Fruit fly (Drosophila melanogaster) whole organism, embryonic: ENCODE measurements around the gene CG13311.

ENCODE experiments used
- CG12299 ChIP-seq: fragments of 200-800 bp; sonication (Bioruptor generic); optimal IDR thresholded peaks from 2 replicates; lab custom pipeline; 2018; ENCODE audit warnings: missing biosample characterization, mild to moderate bottlenecking, missing genetic modification characterization
- CG13287 ChIP-seq: fragments of 200-800 bp; sonication (Bioruptor generic); IDR thresholded peaks from 2 replicates; pipeline ENCODE4 v1.3.6; 2022; ENCODE audit warnings: missing biosample characterization, missing genetic modification characterization; ENCODE audit not compliant: partially characterized antibody
- CG1603 ChIP-seq: fragments of 200-800 bp; sonication (Bioruptor generic); optimal IDR thresholded peaks from 2 replicates; lab custom pipeline; 2019; ENCODE audit warnings: missing biosample characterization, mild to moderate bottlenecking, missing genetic modification characterization, moderate library complexity
- CG17912 ChIP-seq: fragments of 200-800 bp; sonication (Bioruptor generic); optimal IDR thresholded peaks from 2 replicates; lab custom pipeline; 2018; ENCODE audit warnings: missing biosample characterization, mild to moderate bottlenecking, missing genetic modification characterization
- CG2120 ChIP-seq: fragments of 200-800 bp; sonication (Bioruptor generic); optimal IDR thresholded peaks from 3 replicates; lab custom pipeline; 2016; ENCODE audit warnings: missing biosample characterization, missing genetic modification characterization
- CG32532 ChIP-seq: fragments of 200-800 bp; sonication (Bioruptor generic); IDR thresholded peaks from 2 replicates; pipeline ENCODE4 v1.3.6; 2022; ENCODE audit warnings: missing biosample characterization, missing genetic modification characterization
- CG42726 ChIP-seq: fragments of 200-800 bp; sonication (Bioruptor generic); IDR thresholded peaks from 2 replicates; pipeline ENCODE4 v1.3.6; 2022; ENCODE audit warnings: missing biosample characterization, missing genetic modification characterization; ENCODE audit not compliant: partially characterized antibody
- CG4854 ChIP-seq: fragments of 200-800 bp; sonication (Bioruptor generic); optimal IDR thresholded peaks from 2 replicates; lab custom pipeline; 2016; ENCODE audit warnings: missing biosample characterization, missing genetic modification characterization, inconsistent platforms
- ERR ChIP-seq: fragments of 200-800 bp; sonication (Bioruptor generic); optimal IDR thresholded peaks from 2 replicates; lab custom pipeline; 2016; ENCODE audit warnings: missing biosample characterization, missing genetic modification characterization
- Elba2 ChIP-seq: fragments of 200-800 bp; sonication (Bioruptor generic); optimal IDR thresholded peaks from 3 replicates; lab custom pipeline; 2016; ENCODE audit warnings: missing biosample characterization, missing genetic modification characterization
- Fer2 ChIP-seq: fragments of 200-800 bp; sonication (Bioruptor generic); optimal IDR thresholded peaks from 2 replicates; lab custom pipeline; 2018; ENCODE audit warnings: missing biosample characterization, mild to moderate bottlenecking, missing genetic modification characterization, moderate library complexity
- Hr78 ChIP-seq, 2 experiments: fragments of 200-800 bp in 1 of 2; fragments of >200 bp in 1 of 2; sonication (Bioruptor generic) in 1 of 2; optimal IDR thresholded peaks; 2 replicates each; lab custom pipeline; 2017 to 2019; ENCODE audit warnings: missing biosample characterization in 2 of 2, missing genetic modification characterization in 2 of 2, mild to moderate bottlenecking in 1 of 2, moderate library complexity in 1 of 2
- Mad ChIP-seq: fragments of 200-800 bp; sonication (Bioruptor generic); optimal IDR thresholded peaks from 2 replicates; lab custom pipeline; 2016; ENCODE audit warnings: missing biosample characterization, missing genetic modification characterization
- Med ChIP-seq: fragments of 200-800 bp; sonication (Bioruptor generic); peaks from one replicate; lab custom pipeline; 2016; ENCODE audit warnings: missing biosample characterization, missing genetic modification characterization, mild to moderate bottlenecking, inconsistent platforms, moderate library complexity
- amos ChIP-seq: fragments of 200-800 bp; sonication (Bioruptor generic); IDR thresholded peaks from 2 replicates; pipeline ENCODE4 v1.3.6; 2022; ENCODE audit warnings: missing biosample characterization, missing genetic modification characterization; ENCODE audit not compliant: partially characterized antibody
- br ChIP-seq: fragments of >200 bp; optimal IDR thresholded peaks from 2 replicates; lab custom pipeline; 2017
- btn ChIP-seq: fragments of 200-800 bp; sonication (Bioruptor generic); optimal IDR thresholded peaks from 2 replicates; lab custom pipeline; 2016; ENCODE audit warnings: missing biosample characterization, missing genetic modification characterization
- chinmo ChIP-seq: fragments of 200-800 bp; sonication (Bioruptor generic); IDR thresholded peaks from 4 replicates; pipeline ENCODE4 v1.3.6; 2022; ENCODE audit warnings: missing biosample characterization, missing genetic modification characterization; ENCODE audit not compliant: partially characterized antibody
- corto ChIP-seq: fragments of 200-800 bp; sonication (Bioruptor generic); optimal IDR thresholded peaks from 2 replicates; lab custom pipeline; 2016; ENCODE audit warnings: missing biosample characterization, mild to moderate bottlenecking, missing genetic modification characterization, moderate library complexity
- danr ChIP-seq: fragments of 200-800 bp; sonication (Bioruptor generic); IDR thresholded peaks from 2 replicates; pipeline ENCODE4 v1.3.6; 2022; ENCODE audit warnings: missing biosample characterization, missing genetic modification characterization
- dimm ChIP-seq: fragments of 200-800 bp; sonication (Bioruptor generic); IDR thresholded peaks from 2 replicates; pipeline ENCODE4 v1.3.6; 2022; ENCODE audit warnings: missing biosample characterization, missing genetic modification characterization
- ewg ChIP-seq: fragments of 200-800 bp; sonication (Bioruptor generic); optimal IDR thresholded peaks from 3 replicates; lab custom pipeline; 2017; ENCODE audit warnings: mild to moderate bottlenecking, missing biosample characterization, missing genetic modification reagents, missing genetic modification characterization
- fd64A ChIP-seq: fragments of 200-800 bp; sonication (Bioruptor generic); optimal IDR thresholded peaks from 3 replicates; lab custom pipeline; 2018; ENCODE audit warnings: missing biosample characterization, mild to moderate bottlenecking, missing genetic modification characterization
- hb ChIP-seq: fragments of 200-800 bp; sonication (Bioruptor generic); IDR thresholded peaks from 3 replicates; pipeline ENCODE4 v1.3.6; 2022; ENCODE audit warnings: missing biosample characterization, missing genetic modification characterization; ENCODE audit not compliant: partially characterized antibody
- kah ChIP-seq: fragments of 200-800 bp; sonication (Bioruptor generic); optimal IDR thresholded peaks from 2 replicates; lab custom pipeline; 2018; ENCODE audit warnings: missing biosample characterization, mild to moderate bottlenecking, missing genetic modification characterization
- onecut ChIP-seq: fragments of 200-800 bp; sonication (Bioruptor generic); IDR thresholded peaks from 2 replicates; pipeline ENCODE4 v1.3.6; 2022; ENCODE audit warnings: missing biosample characterization, missing genetic modification characterization
- pros ChIP-seq: fragments of 200-800 bp; sonication (Bioruptor generic); optimal IDR thresholded peaks from 3 replicates; lab custom pipeline; 2019; ENCODE audit warnings: missing biosample characterization, mild to moderate bottlenecking, missing genetic modification characterization, moderate library complexity
- ranshi ChIP-seq: fragments of 200-800 bp; sonication (Bioruptor generic); IDR thresholded peaks from 2 replicates; pipeline ENCODE4 v1.3.6; 2022; ENCODE audit warnings: missing biosample characterization, missing genetic modification characterization
- row ChIP-seq: fragments of 200-800 bp; sonication (Bioruptor generic); IDR thresholded peaks from 3 replicates; pipeline ENCODE4 v1.3.6; 2022; ENCODE audit warnings: missing biosample characterization, missing genetic modification characterization
- sens ChIP-seq: fragments of 200-800 bp; sonication (Bioruptor generic); peaks from one replicate; lab custom pipeline; 2016; ENCODE audit warnings: missing biosample characterization, missing genetic modification characterization
- sens-2 ChIP-seq: fragments of 200-800 bp; sonication (Bioruptor generic); IDR thresholded peaks from 2 replicates; pipeline ENCODE4 v1.3.6; 2022; ENCODE audit warnings: missing biosample characterization, missing genetic modification characterization
- ssp ChIP-seq: fragments of 200-800 bp; sonication (Bioruptor generic); IDR thresholded peaks from 2 replicates; pipeline ENCODE4 v1.3.6; 2022; ENCODE audit warnings: missing biosample characterization, missing genetic modification characterization
- tio ChIP-seq: fragments of 200-800 bp; sonication (Bioruptor generic); optimal IDR thresholded peaks from 2 replicates; lab custom pipeline; 2017; ENCODE audit warnings: missing biosample characterization, missing genetic modification characterization, inconsistent platforms
- twi ChIP-seq: fragments of 200-800 bp; optimal IDR thresholded peaks from 2 replicates; lab custom pipeline; 2019; ENCODE audit warnings: missing biosample characterization, mild to moderate bottlenecking, missing genetic modification characterization, moderate library complexity
- zfh1 ChIP-seq: fragments of 200-800 bp; sonication (Bioruptor generic); IDR thresholded peaks from 3 replicates; pipeline ENCODE4 v1.3.6; 2022; ENCODE audit warnings: missing biosample characterization, missing genetic modification characterization

Gene CG13311

DNA sequence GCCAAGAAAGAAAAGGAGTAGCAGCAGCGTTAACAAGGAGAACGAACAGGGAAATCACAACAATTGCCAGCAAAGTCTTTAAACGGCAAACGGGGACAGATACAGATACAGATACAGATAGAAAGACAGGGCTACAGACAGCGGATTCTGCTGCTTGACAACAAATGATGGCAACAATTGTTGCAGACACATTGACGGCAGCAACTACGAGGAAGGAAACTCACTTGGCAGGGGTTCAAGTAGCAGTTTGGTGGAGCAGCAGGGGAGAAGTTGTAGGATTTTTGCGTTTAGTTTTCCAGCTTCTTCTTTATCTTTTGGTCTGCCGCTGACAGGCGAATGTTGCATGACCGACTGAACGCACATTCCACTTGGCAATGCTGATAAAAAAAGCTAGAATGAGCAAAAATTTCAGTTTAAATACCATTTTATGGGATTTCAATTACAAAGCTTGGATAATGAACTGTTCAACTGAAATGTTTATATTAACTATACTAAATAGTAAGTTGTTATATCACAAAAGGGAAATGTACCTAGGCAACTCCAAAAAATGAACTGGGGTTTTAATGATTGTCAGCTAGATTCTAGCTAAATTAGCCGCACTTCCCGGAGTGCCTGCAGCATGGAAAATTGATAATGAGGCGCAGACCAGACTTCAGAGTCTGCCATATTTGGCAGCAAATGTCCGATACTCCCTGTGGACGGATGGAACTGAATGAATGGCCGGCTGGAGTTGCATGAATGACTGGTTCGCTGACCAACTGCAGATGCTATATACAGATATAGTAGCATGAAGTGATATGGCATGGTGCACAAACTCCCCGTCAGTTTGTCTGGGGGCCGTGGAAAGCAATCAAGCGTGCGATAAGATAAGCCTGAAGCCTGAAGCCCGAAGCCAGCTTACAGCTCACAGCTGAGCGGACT is 49.1 kb upstream of the CG13311 start (continued):
- TF ChIP-seq Fer2 (tag; lab: Kevin White, UChicago) (no peak), ranshi (no peak), CG4854 (GFP tag; lab: Kevin White, UChicago) (no peak), zfh1 (GFP tag; lab: Robert Waterston, UW) (0 out of 3 replicates have a peak, but pooled peaks have one; percentile 4), CG32532 (GFP tag; lab: Robert Waterston, UW) (no peak), CG1603 (tag; lab: Kevin White, UChicago) (no peak), CG12299 (tag; lab: Kevin White, UChicago) (no peak), row (peak; percentile 36; the same call in 2 of the 3 replicates), CG13287 (GFP tag; lab: Robert Waterston, UW) (no peak), ssp (GFP tag; lab: Robert Waterston, UW) (no peak), sens (GFP tag; lab: Kevin White, UChicago) (peak; percentile 16), fd64A (GFP tag; lab: Kevin White, UChicago) (no peak), kah (no peak), pros (GFP tag; lab: Kevin White, UChicago) (no peak), dimm (GFP tag; lab: Robert Waterston, UW) (no peak), Elba2 (GFP tag; lab: Kevin White, UChicago) (no peak)

dm6 chr3L:8849817-8850216 is 47.9 kb upstream of the CG13311 start:
- TF ChIP-seq twi (peak; percentile 5), danr (no peak), hb (0 out of 3 replicates have a peak, but pooled peaks have one; percentile 42), br (lab: Kevin White, UChicago) (no peak), fd64A (GFP tag; lab: Kevin White, UChicago) (peak; percentile 37), Mad (GFP tag; lab: Kevin White, UChicago) (no peak), tio (GFP tag; lab: Kevin White, UChicago) (no peak), CG42726 (GFP tag; lab: Robert Waterston, UW) (no peak), ewg (GFP tag; lab: Kevin White, UChicago) (no peak), sens-2 (GFP tag; lab: Robert Waterston, UW) (no peak), CG2120 (GFP tag; lab: Kevin White, UChicago) (no peak), ERR (GFP tag; lab: Kevin White, UChicago) (no peak), btn (GFP tag; lab: Kevin White, UChicago) (no peak), CG17912 (no peak), Hr78 (GFP tag; optimal IDR thresholded peaks at IDR 0.05; lab: Kevin White, UChicago) (peak in 1 of 2 experiments; percentile 96)

- TF ChIP-seq corto (GFP tag; lab: Kevin White, UChicago) = no peak
- TF ChIP-seq amos (GFP tag; lab: Robert Waterston, UW) = no peak
- TF ChIP-seq chinmo = peak; percentile 38; the same call in 1 of the 4 replicates
- TF ChIP-seq Med (GFP tag; lab: Kevin White, UChicago) = peak; percentile 71
- peak; percentile 69 for TF ChIP-seq onecut (GFP tag; lab: Robert Waterston, UW)
These were observed 40.4 kb upstream of the CG13311 start for dm6 chr3L:8842359-8842758.
